Fruit fly (Drosophila melanogaster) whole organism, pupa: ENCODE results near the gene CG12171.

Experiments used
- CG10348 ChIP-seq: fragments of 200-800 bp; sonication (Bioruptor generic); IDR thresholded peaks from 2 replicates; pipeline ENCODE4 v1.3.6; 2022; ENCODE audit warnings: missing biosample characterization, missing genetic modification characterization
- CG12605 ChIP-seq: fragments of 200-800 bp; sonication (Bioruptor generic); IDR thresholded peaks from 2 replicates; pipeline ENCODE4 v1.3.6; 2022; ENCODE audit warnings: missing biosample characterization, missing genetic modification characterization
- CG13204 ChIP-seq: fragments of 200-800 bp; sonication (Bioruptor generic); optimal IDR thresholded peaks from 2 replicates; lab custom pipeline; 2018; ENCODE audit warnings: missing biosample characterization, mild to moderate bottlenecking, missing genetic modification characterization, moderate library complexity
- CG14655 ChIP-seq: fragments of 200-800 bp; sonication (Bioruptor generic); optimal IDR thresholded peaks from 3 replicates; lab custom pipeline; 2017; ENCODE audit warnings: mild to moderate bottlenecking, missing biosample characterization, missing genetic modification reagents, missing genetic modification characterization
- CG15710 ChIP-seq: fragments of 200-800 bp; sonication (Bioruptor generic); optimal IDR thresholded peaks from 2 replicates; lab custom pipeline; 2018; ENCODE audit warnings: missing biosample characterization, mild to moderate bottlenecking, missing genetic modification characterization, moderate library complexity
- CG17806 ChIP-seq: fragments of 200-800 bp; sonication (Bioruptor generic); optimal IDR thresholded peaks from 2 replicates; lab custom pipeline; 2018; ENCODE audit warnings: missing biosample characterization, mild to moderate bottlenecking, missing genetic modification characterization, moderate library complexity
- CG32121 ChIP-seq: fragments of 200-800 bp; sonication (Bioruptor generic); IDR thresholded peaks from 2 replicates; pipeline ENCODE4 v1.3.6; 2022; ENCODE audit warnings: missing biosample characterization, missing genetic modification characterization
- CG34367 ChIP-seq: fragments of 200-800 bp; sonication (Bioruptor generic); optimal IDR thresholded peaks from 2 replicates; lab custom pipeline; 2018; ENCODE audit warnings: missing biosample characterization, mild to moderate bottlenecking, missing genetic modification characterization
- CG4496 ChIP-seq: fragments of 200-800 bp; sonication (Bioruptor generic); IDR thresholded peaks from 3 replicates; pipeline ENCODE4 v1.3.6; 2022; ENCODE audit warnings: missing biosample characterization, missing genetic modification characterization
- CG8159 ChIP-seq: fragments of 200-800 bp; sonication (Bioruptor generic); optimal IDR thresholded peaks from 3 replicates; lab custom pipeline; 2018; ENCODE audit warnings: missing biosample characterization, mild to moderate bottlenecking, missing genetic modification characterization, moderate library complexity
- CG8301 ChIP-seq: fragments of 200-800 bp; sonication (Bioruptor generic); optimal IDR thresholded peaks from 2 replicates; lab custom pipeline; 2018; ENCODE audit warnings: missing biosample characterization, mild to moderate bottlenecking, missing genetic modification characterization
- CG9948 ChIP-seq: fragments of 200-800 bp; sonication (Bioruptor generic); optimal IDR thresholded peaks from 2 replicates; lab custom pipeline; 2018; ENCODE audit warnings: missing biosample characterization, mild to moderate bottlenecking, missing genetic modification characterization, moderate library complexity
- D1 ChIP-seq: fragments of 200-800 bp; sonication (Bioruptor generic); optimal IDR thresholded peaks from 2 replicates; lab custom pipeline; 2018; ENCODE audit warnings: missing biosample characterization, mild to moderate bottlenecking, missing genetic modification characterization, moderate library complexity
- EcR ChIP-seq: fragments of 200-800 bp; sonication (Bioruptor generic); optimal IDR thresholded peaks from 3 replicates; lab custom pipeline; 2019; ENCODE audit warnings: missing biosample characterization, missing genetic modification characterization, mild to moderate bottlenecking, moderate library complexity, missing genetic modification reagents
- Ets98B ChIP-seq: fragments of 200-800 bp; sonication (Bioruptor generic); IDR thresholded peaks from 2 replicates; pipeline ENCODE4 v1.3.6; 2022; ENCODE audit warnings: missing biosample characterization, missing genetic modification characterization
- Pif1A ChIP-seq: fragments of 200-800 bp; sonication (Bioruptor generic); optimal IDR thresholded peaks from 3 replicates; lab custom pipeline; 2016; ENCODE audit warnings: missing biosample characterization, missing genetic modification characterization
- Pif1B ChIP-seq: fragments of 200-800 bp; sonication (Bioruptor generic); optimal IDR thresholded peaks from 3 replicates; lab custom pipeline; 2016; ENCODE audit warnings: missing biosample characterization, missing genetic modification characterization
- Snoo ChIP-seq: fragments of 200-800 bp; sonication (Bioruptor generic); optimal IDR thresholded peaks from 3 replicates; lab custom pipeline; 2017; ENCODE audit warnings: missing biosample characterization, mild to moderate bottlenecking, missing genetic modification characterization, inconsistent platforms
- fd96Ca ChIP-seq: fragments of 200-800 bp; sonication (Bioruptor generic); IDR thresholded peaks from 3 replicates; pipeline ENCODE4 v1.3.6; 2022; ENCODE audit warnings: missing biosample characterization, missing genetic modification characterization
- gl ChIP-seq: fragments of 200-800 bp; sonication (Bioruptor generic); optimal IDR thresholded peaks from 2 replicates; lab custom pipeline; 2018; ENCODE audit warnings: missing biosample characterization, mild to moderate bottlenecking, missing genetic modification characterization
- rn ChIP-seq: fragments of 200-800 bp; sonication (Bioruptor generic); IDR thresholded peaks from 2 replicates; pipeline ENCODE4 v1.3.6; 2022; ENCODE audit warnings: missing biosample characterization, missing genetic modification characterization

Gene CG12171

DNA sequence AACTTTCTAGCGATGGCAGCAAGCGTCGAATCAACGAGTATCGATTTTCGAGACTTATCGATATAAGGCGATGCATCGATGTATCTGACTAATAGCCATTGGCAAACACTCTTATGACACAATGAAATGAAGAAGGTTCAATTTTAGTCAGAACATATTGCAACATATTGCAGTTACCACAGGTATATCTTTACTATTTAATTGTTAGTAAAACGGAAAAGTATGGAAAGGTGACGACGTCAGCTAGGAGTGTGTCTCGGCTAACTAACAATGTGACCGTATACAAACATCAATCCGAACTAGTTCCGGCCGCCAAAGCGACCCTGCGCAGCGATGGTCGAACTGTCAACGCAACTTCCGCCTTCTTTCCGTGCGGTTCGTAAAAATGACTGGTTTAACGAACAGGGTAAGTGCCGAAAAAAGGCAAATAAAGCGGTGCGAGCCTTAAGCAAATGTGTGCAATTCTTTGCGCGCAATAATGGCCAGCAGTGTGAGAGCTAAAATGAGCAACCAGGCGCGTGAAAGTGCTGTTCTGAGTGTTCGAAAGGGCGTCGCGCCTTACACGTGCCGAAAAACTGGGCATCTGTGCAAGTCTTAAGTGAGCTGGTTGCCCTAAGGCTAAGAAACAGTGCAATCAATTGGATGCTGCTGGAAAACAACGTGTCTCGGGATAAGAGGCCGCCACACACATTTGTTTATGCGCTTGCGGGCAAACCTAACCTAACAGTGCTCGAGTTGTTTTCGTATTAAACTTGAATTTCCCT, 9.1 kb upstream of the CG12171 start, which contains the start of the genes Dph4, Spec2 and RpL13A:
Gene Dph4 (minus strand): TSS at position 11 of the 764 bp plus-strand sequence.
Gene Spec2 (minus strand): TSS at position 11 of the 764 bp plus-strand sequence.
Gene RpL13A (plus strand): TSS at position 360 of the 764 bp plus-strand sequence.
- TF ChIP-seq CG9948 (tag; lab: Kevin White, UChicago) (peak; percentile 22), Snoo (tag; lab: Kevin White, UChicago) (peak; percentile 94), CG17806 (tag; lab: Kevin White, UChicago) (peak; percentile 34), CG14655 (GFP tag; lab: Kevin White, UChicago) (no peak), CG32121 (GFP tag; lab: Robert Waterston, UW) (no peak), Pif1B (GFP tag; lab: Kevin White, UChicago) (no peak), Ets98B (GFP tag; lab: Robert Waterston, UW) (no peak), CG10348 (GFP tag; lab: Robert Waterston, UW) (no peak), CG8301 (peak; percentile 42), gl (peak; percentile 72), CG34367 (peak; percentile 83), CG4496 (GFP tag; lab: Robert Waterston, UW) (no peak), CG15710 (tag; lab: Kevin White, UChicago) (peak; percentile 63), CG8159 (no peak)

DNA sequence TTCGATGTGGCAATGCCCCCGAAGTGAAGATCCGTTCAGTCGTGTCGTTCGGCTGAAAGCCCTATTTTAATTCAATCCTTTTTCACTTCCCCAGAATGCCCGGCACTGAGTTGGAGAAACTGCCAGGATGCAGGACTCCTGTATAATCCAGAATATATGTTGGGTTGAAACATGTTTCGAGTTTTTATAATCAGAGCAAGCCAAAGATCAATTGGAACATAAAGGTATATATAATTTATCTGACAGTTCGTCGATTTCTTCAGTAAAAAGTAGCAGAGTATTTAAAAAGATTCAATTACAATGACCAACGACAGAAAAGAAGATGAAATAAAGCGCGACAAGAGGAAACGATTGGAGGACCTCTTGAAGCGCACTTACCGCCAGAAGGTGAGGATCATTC, 5.9 kb upstream of the CG12171 start, which contains the start of gene CG31551:
Gene CG31551 (plus strand): TSS at position 301 of the 400 bp plus-strand sequence.
- TF ChIP-seq CG4496 (GFP tag; lab: Robert Waterston, UW) (no peak), Pif1B (GFP tag; lab: Kevin White, UChicago) (no peak)

DNA sequence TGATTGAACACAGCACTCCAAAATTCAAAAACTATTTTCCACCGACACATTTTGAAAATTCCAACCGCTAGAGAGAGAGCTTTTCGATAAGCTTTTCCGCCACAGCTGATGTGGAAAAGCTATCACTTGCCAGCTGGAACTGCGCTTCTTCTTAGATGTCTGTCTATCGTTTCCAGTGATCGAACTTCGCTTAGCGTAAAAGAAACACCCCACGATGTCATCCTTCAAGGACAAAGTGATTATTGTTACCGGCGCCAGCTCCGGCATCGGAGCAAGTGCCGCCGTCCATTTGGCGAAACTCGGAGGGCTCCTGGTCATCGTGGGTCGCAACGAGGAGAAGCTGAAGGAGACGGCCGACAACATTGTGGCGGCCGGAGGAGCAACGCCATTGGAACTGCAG, 1.2 kb upstream of the CG12171 start, which contains the start of gene CG31549:
Gene CG31549 (plus strand): TSS at position 11 of the 400 bp plus-strand sequence.
- TF ChIP-seq CG8301 (no peak), CG17806 (tag; lab: Kevin White, UChicago) (no peak), Pif1A (GFP tag; lab: Kevin White, UChicago) (no peak), CG14655 (GFP tag; lab: Kevin White, UChicago) (no peak), Snoo (tag; lab: Kevin White, UChicago) (no peak), CG9948 (tag; lab: Kevin White, UChicago) (no peak), EcR (GFP tag; lab: Kevin White, UChicago) (no peak), CG12605 (GFP tag; lab: Robert Waterston, UW) (no peak), rn (GFP tag; lab: Robert Waterston, UW) (no peak), CG13204 (GFP tag; lab: Kevin White, UChicago) (no peak), fd96Ca (GFP tag; lab: Robert Waterston, UW) (no peak), CG4496 (GFP tag; lab: Robert Waterston, UW) (no peak), CG8159 (no peak), D1 (tag; lab: Kevin White, UChicago) (no peak)
- TF ChIP-seq, all 21 proteins: peak for 0

DNA sequence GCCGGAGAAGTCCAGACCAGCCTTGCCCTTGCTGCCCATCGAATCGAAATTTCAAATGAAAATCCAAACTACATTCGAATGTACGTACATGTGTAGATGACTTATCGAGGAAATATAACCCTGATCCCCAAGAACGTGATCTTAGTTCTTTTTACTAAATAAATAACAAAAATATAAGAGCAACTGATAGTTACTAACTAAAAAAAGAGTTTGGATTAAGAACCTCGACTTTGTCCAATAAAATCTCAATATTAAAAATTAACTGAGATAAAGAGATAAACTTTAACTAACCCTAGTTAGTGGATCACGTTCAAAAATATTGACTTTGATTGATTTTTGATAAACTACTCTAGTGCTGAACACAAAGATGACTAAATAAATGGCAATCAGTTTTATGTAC, 2.1 kb downstream of the CG12171 start, which contains the start of gene CG31546:
Gene CG31546 (minus strand): TSS at position 101 of the 400 bp plus-strand sequence.
- no peak for TF ChIP-seq EcR (GFP tag; lab: Kevin White, UChicago)
- TF ChIP-seq Snoo (tag; lab: Kevin White, UChicago): no peak
- no peak for TF ChIP-seq fd96Ca (GFP tag; lab: Robert Waterston, UW)
- no peak for TF ChIP-seq CG10348 (GFP tag; lab: Robert Waterston, UW)

DNA sequence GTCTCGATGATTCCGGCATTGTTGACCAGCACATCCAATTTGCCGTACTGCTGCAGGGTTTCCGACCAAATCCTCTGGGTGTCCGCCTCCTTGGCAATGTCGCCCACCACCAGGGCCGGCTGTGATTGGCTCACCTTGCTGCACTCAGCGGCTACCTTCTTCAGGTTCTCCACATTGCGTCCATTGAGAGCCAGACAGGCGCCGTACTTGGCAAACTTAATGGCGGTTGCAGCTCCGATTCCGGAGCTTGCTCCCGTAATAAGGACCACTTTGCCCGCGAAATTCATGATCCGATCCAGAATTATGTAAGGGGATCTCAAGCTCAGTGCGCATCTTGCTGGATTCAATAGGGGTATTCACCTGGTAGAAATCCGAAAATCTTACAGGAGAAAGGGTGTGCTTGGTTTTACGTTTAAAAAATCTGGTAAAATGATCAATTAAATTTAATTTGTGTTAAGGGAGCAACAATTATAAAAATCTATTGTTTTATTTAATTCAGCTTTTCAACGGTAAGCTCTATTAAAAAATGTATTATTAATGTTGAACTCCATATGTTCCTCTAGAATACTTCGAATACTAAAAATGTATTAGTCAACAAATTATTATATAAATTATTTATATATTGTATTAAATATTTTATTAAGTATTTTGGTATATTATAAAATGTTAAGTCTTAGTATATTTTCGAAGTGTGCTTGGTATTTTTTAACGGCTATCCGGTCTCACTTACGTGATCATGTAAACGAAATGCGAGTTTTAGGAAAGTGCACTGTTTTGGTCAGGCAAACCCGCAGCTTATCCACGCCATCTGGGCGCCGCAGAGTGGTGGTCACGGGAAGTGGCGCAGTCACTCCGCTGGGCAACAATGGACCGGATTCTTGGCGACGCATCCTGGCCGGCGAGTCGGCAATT, 3.3 kb downstream of the CG12171 start, which contains the start of the genes CG31548 and CG12170:
Gene CG31548 (minus strand): TSS at position 334 of the 912 bp plus-strand sequence.
Gene CG12170 (plus strand): TSS at position 716 of the 912 bp plus-strand sequence.
- TF ChIP-seq CG17806 (tag; lab: Kevin White, UChicago) (peak; percentile 48), EcR (GFP tag; lab: Kevin White, UChicago) (no peak), CG32121 (GFP tag; lab: Robert Waterston, UW) (no peak), Ets98B (GFP tag; lab: Robert Waterston, UW) (no peak), CG8159 (no peak), CG13204 (GFP tag; lab: Kevin White, UChicago) (no peak), D1 (tag; lab: Kevin White, UChicago) (no peak), CG15710 (tag; lab: Kevin White, UChicago) (peak; percentile 34), rn (GFP tag; lab: Robert Waterston, UW) (no peak), CG34367 (no peak), fd96Ca (GFP tag; lab: Robert Waterston, UW) (0 out of 3 replicates have a peak, but pooled peaks have one; percentile 6), CG10348 (GFP tag; lab: Robert Waterston, UW) (no peak), Snoo (tag; lab: Kevin White, UChicago) (peak; percentile 27), CG9948 (tag; lab: Kevin White, UChicago) (no peak), CG12605 (GFP tag; lab: Robert Waterston, UW) (peak; percentile 12; the same call in 1 of the 2 replicates)
